Fruit fly (Drosophila melanogaster): ENCODE measurements around the gene wnd.

wnd gene

DNA sequence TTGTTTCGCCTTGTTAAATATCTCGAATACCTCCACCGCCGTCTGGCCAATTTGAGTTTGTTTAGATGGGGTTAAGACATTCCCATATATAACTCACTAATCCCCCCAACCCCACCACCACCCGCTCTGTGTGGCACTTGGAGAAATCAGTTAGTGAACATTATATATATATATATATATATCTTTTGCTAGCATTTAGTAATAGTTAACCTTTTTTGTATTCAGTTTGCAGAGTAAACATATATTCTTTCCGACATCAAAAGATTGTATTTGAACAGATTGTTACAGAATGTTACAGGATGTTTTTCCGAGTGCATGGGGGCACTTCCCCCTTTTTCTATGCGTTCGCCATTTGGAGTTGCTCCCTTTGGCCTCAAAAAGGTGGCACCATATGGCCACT, 34.9 kb upstream of the wnd start:
- no peak for TF ChIP-seq CG10348 (GFP tag; IDR thresholded peaks at IDR 0.05)
- no peak for TF ChIP-seq CG8301 (tag; optimal IDR thresholded peaks at IDR 0.05)
- peak; percentile 3 for TF ChIP-seq CG17806 (tag; optimal IDR thresholded peaks at IDR 0.05)
- TF ChIP-seq Ets98B (GFP tag; IDR thresholded peaks at IDR 0.05) = no peak
- TF ChIP-seq CG14655 (GFP tag; optimal IDR thresholded peaks at IDR 0.05) = peak; percentile 9
- TF ChIP-seq CG4496 (GFP tag; IDR thresholded peaks at IDR 0.05) = no peak
- no peak for TF ChIP-seq Snoo (tag; optimal IDR thresholded peaks at IDR 0.05)
- no peak for TF ChIP-seq CG32121 (GFP tag; IDR thresholded peaks at IDR 0.05)
- TF ChIP-seq CG12605 (GFP tag; IDR thresholded peaks at IDR 0.05) = no peak
- peak; percentile 9 for TF ChIP-seq CG8159 (tag; optimal IDR thresholded peaks at IDR 0.05)
- no peak for TF ChIP-seq rn (GFP tag; IDR thresholded peaks at IDR 0.05)
- TF ChIP-seq CG9948 (tag; optimal IDR thresholded peaks at IDR 0.05) = no peak
- TF ChIP-seq gl (tag; optimal IDR thresholded peaks at IDR 0.05) = no peak

dm6 chr3L:19665059-19665626, 29.6 kb upstream of the wnd start:
- TF ChIP-seq CG8301 (tag; optimal IDR thresholded peaks at IDR 0.05) = no peak
- TF ChIP-seq CG14655 (GFP tag; optimal IDR thresholded peaks at IDR 0.05) = peak; percentile 1

DNA sequence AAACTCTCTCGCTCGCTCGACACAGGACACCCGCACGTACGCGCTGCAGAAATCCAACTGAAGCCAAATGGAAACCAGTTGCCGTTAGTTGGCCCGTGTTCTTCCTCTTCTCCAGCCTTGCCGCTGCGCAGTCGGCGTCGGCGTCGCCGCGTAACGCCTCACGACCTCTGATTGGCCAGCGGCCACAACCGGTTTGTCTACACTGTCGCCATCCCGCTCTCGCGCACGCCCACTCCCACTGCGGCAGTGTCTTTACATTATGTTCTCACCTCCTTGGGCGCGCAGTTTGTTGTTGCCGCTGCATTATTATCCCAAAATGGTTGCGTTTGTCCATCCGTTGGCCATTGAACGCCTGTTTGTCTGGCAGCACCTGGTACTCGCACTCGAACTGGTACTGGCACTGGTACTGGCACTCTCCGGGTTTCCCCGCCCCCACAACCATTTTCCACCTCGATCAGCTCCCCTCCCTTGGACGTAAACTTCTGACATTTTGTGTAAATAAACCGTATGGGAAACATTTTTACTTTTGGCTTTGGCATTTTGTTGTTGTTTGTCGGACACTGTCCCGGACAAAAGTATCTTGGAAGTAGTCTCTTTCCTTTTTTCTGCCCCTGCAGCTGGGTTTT, 28.1 kb upstream of the wnd start, which contains the start of gene tey:
tey (minus strand) TSS at position 500 of the 626 bp plus-strand sequence.
- TF ChIP-seq CG17806 (tag; optimal IDR thresholded peaks at IDR 0.05) (no peak), CG4496 (GFP tag; IDR thresholded peaks at IDR 0.05) (0 out of 3 replicates have a peak, but pooled peaks have one; percentile 26), Pif1B (GFP tag; optimal IDR thresholded peaks at IDR 0.05) (peak; percentile 2), CG14655 (GFP tag; optimal IDR thresholded peaks at IDR 0.05) (no peak)

DNA sequence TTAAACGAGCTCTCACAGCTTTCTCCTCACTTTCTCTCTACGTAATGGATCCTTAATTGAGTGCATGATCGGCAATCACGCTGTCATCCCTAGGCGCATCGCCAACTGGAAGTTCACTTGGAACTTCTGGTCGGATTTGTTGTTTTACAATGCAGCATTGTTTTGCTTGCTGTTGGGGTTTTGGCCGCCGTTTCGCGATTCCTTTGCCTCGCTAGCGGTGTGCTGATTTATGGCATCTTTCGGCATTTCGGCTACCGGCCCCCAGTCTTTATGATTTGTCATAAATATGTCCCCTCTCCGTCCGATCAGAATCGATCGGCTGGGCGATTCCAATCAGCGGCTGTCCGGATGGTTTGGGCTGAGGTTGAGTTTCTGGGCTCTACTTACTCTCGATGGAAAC, 27.3 kb upstream of the wnd start:
- TF ChIP-seq CG17806 (tag; optimal IDR thresholded peaks at IDR 0.05) (no peak), D1 (tag; optimal IDR thresholded peaks at IDR 0.05) (no peak), Snoo (tag; optimal IDR thresholded peaks at IDR 0.05) (no peak), CG12605 (GFP tag; IDR thresholded peaks at IDR 0.05) (no peak), Pif1B (GFP tag; optimal IDR thresholded peaks at IDR 0.05) (no peak)

dm6 chr3L:19655923-19656322, 20.3 kb upstream of the wnd start:
- TF ChIP-seq CG4496 (GFP tag; IDR thresholded peaks at IDR 0.05) (no peak), CG14655 (GFP tag; optimal IDR thresholded peaks at IDR 0.05) (no peak), rn (GFP tag; IDR thresholded peaks at IDR 0.05) (no peak), CG10348 (GFP tag; IDR thresholded peaks at IDR 0.05) (no peak), CG8301 (tag; optimal IDR thresholded peaks at IDR 0.05) (no peak), fd96Ca (GFP tag; IDR thresholded peaks at IDR 0.05) (no peak), CG8159 (tag; optimal IDR thresholded peaks at IDR 0.05) (peak; percentile 7), CG13204 (GFP tag; optimal IDR thresholded peaks at IDR 0.05) (no peak)

- no peak for TF ChIP-seq EcR (GFP tag; optimal IDR thresholded peaks at IDR 0.05)
- no peak for TF ChIP-seq Pif1A (GFP tag; optimal IDR thresholded peaks at IDR 0.05)
- TF ChIP-seq CG8301 (tag; optimal IDR thresholded peaks at IDR 0.05) = no peak
- TF ChIP-seq CG15710 (tag; optimal IDR thresholded peaks at IDR 0.05) = no peak
- TF ChIP-seq CG13204 (GFP tag; optimal IDR thresholded peaks at IDR 0.05) = no peak
- no peak for TF ChIP-seq CG34367 (tag; optimal IDR thresholded peaks at IDR 0.05)
- no peak for TF ChIP-seq CG32121 (GFP tag; IDR thresholded peaks at IDR 0.05)
- TF ChIP-seq D1 (tag; optimal IDR thresholded peaks at IDR 0.05) = no peak
- TF ChIP-seq Ets98B (GFP tag; IDR thresholded peaks at IDR 0.05) = no peak
- TF ChIP-seq CG8159 (tag; optimal IDR thresholded peaks at IDR 0.05) = no peak
- no peak for TF ChIP-seq rn (GFP tag; IDR thresholded peaks at IDR 0.05)
- no peak for TF ChIP-seq CG10348 (GFP tag; IDR thresholded peaks at IDR 0.05)
- TF ChIP-seq gl (tag; optimal IDR thresholded peaks at IDR 0.05) = no peak
- TF ChIP-seq CG14655 (GFP tag; optimal IDR thresholded peaks at IDR 0.05) = no peak
- no peak for TF ChIP-seq fd96Ca (GFP tag; IDR thresholded peaks at IDR 0.05)
- no peak for TF ChIP-seq Pif1B (GFP tag; optimal IDR thresholded peaks at IDR 0.05)
- no peak for TF ChIP-seq CG4496 (GFP tag; IDR thresholded peaks at IDR 0.05)
- TF ChIP-seq CG12605 (GFP tag; IDR thresholded peaks at IDR 0.05) = no peak
Observed at dm6 chr3L:19653470-19653869, 17.9 kb upstream of the wnd start.

- TF ChIP-seq CG17806 (tag; optimal IDR thresholded peaks at IDR 0.05) (peak; percentile 54), EcR (GFP tag; optimal IDR thresholded peaks at IDR 0.05) (no peak), D1 (tag; optimal IDR thresholded peaks at IDR 0.05) (no peak), rn (GFP tag; IDR thresholded peaks at IDR 0.05) (peak; percentile 63; the same call in 1 of the 2 replicates), fd96Ca (GFP tag; IDR thresholded peaks at IDR 0.05) (peak; percentile 74; the same call in 2 of the 3 replicates), CG9948 (tag; optimal IDR thresholded peaks at IDR 0.05) (peak; percentile 24), CG8159 (tag; optimal IDR thresholded peaks at IDR 0.05) (peak; percentile 51), CG15710 (tag; optimal IDR thresholded peaks at IDR 0.05) (peak; percentile 67), gl (tag; optimal IDR thresholded peaks at IDR 0.05) (peak; percentile 60), CG13204 (GFP tag; optimal IDR thresholded peaks at IDR 0.05) (peak; percentile 62), Ets98B (GFP tag; IDR thresholded peaks at IDR 0.05) (peak; percentile 82), Pif1B (GFP tag; optimal IDR thresholded peaks at IDR 0.05) (no peak), CG8301 (tag; optimal IDR thresholded peaks at IDR 0.05) (peak; percentile 7), CG12605 (GFP tag; IDR thresholded peaks at IDR 0.05) (peak; percentile 91), CG4496 (GFP tag; IDR thresholded peaks at IDR 0.05) (peak; percentile 93), Pif1A (GFP tag; optimal IDR thresholded peaks at IDR 0.05) (no peak), Snoo (tag; optimal IDR thresholded peaks at IDR 0.05) (peak; percentile 74), CG32121 (GFP tag; IDR thresholded peaks at IDR 0.05) (peak; percentile 81), CG34367 (tag; optimal IDR thresholded peaks at IDR 0.05) (peak; percentile 57), CG14655 (GFP tag; optimal IDR thresholded peaks at IDR 0.05) (peak; percentile 47), CG10348 (GFP tag; IDR thresholded peaks at IDR 0.05) (no peak)
Observed at dm6 chr3L:19650588-19650987, 15.0 kb upstream of the wnd start.
